Fruit fly (Drosophila melanogaster) whole organism, prepupa: ENCODE measurements around the gene CG33286.

Source experiments
- CG10631 ChIP-seq: fragments of 200-800 bp; sonication (Bioruptor generic); optimal IDR thresholded peaks from 2 replicates; lab custom pipeline; 2016; ENCODE audit warnings: missing biosample characterization, missing genetic modification characterization
- CG11762 ChIP-seq: fragments of 200-800 bp; sonication (Bioruptor generic); optimal IDR thresholded peaks from 3 replicates; lab custom pipeline; 2016; ENCODE audit warnings: missing biosample characterization, missing genetic modification characterization; ENCODE audit not compliant: insufficient read depth
- CG1621 ChIP-seq: fragments of 200-800 bp; sonication (Bioruptor generic); optimal IDR thresholded peaks from 3 replicates; lab custom pipeline; 2018; ENCODE audit warnings: missing biosample characterization, mild to moderate bottlenecking, missing genetic modification characterization
- CG16779 ChIP-seq: fragments of 200-800 bp; sonication (Bioruptor generic); optimal IDR thresholded peaks from 3 replicates; lab custom pipeline; 2017; ENCODE audit warnings: missing biosample characterization, mild to moderate bottlenecking, missing genetic modification characterization
- CG6854 ChIP-seq: fragments of 200-800 bp; sonication (Bioruptor generic); optimal IDR thresholded peaks from 2 replicates; lab custom pipeline; 2017; ENCODE audit warnings: missing biosample characterization, mild to moderate bottlenecking, missing genetic modification characterization
- CG8119 ChIP-seq: fragments of 200-800 bp; sonication (Bioruptor generic); IDR thresholded peaks from 3 replicates; pipeline ENCODE4 v1.3.6; 2022; ENCODE audit warnings: missing biosample characterization, missing genetic modification characterization
- CG9139 ChIP-seq: fragments of 200-800 bp; sonication (Bioruptor generic); optimal IDR thresholded peaks from 3 replicates; lab custom pipeline; 2017; ENCODE audit warnings: missing biosample characterization, mild to moderate bottlenecking, missing genetic modification characterization
- Hr38 ChIP-seq: sonication (Bioruptor generic); optimal IDR thresholded peaks from 2 replicates; lab custom pipeline; 2016; ENCODE audit warnings: missing biosample characterization, missing genetic modification characterization
- Lpt ChIP-seq: fragments of 200-800 bp; sonication (Bioruptor generic); optimal IDR thresholded peaks from 3 replicates; lab custom pipeline; 2016; ENCODE audit warnings: missing biosample characterization, missing genetic modification characterization
- Sox102F ChIP-seq: fragments of 200-800 bp; sonication (Bioruptor generic); optimal IDR thresholded peaks from 2 replicates; lab custom pipeline; 2016; ENCODE audit warnings: missing biosample characterization, mild to moderate bottlenecking, missing genetic modification characterization
- Sox14 ChIP-seq: fragments of 200-800 bp; sonication (Bioruptor generic); optimal IDR thresholded peaks from 3 replicates; lab custom pipeline; 2016; ENCODE audit warnings: missing biosample characterization, missing genetic modification characterization
- fd85E ChIP-seq: fragments of 200-800 bp; sonication (Bioruptor generic); optimal IDR thresholded peaks from 3 replicates; lab custom pipeline; 2016; ENCODE audit warnings: missing biosample characterization, missing genetic modification characterization
- topi ChIP-seq: fragments of 200-800 bp; sonication (Bioruptor generic); optimal IDR thresholded peaks from 3 replicates; lab custom pipeline; 2016; ENCODE audit warnings: missing biosample characterization, missing genetic modification characterization
- vri ChIP-seq: fragments of 200-800 bp; sonication (Bioruptor generic); optimal IDR thresholded peaks from 3 replicates; lab custom pipeline; 2016; ENCODE audit warnings: missing biosample characterization, mild to moderate bottlenecking, missing genetic modification characterization

dm6 chr3L:20930059-20930785 lies 44.3 kb downstream of the CG33286 start:
- peak; percentile 62 for TF ChIP-seq Lpt (GFP tag; lab: Kevin White, UChicago)
- TF ChIP-seq CG1621: peak; percentile 32
- TF ChIP-seq topi: peak; percentile 36
- peak; percentile 61 for TF ChIP-seq CG9139 (GFP tag; lab: Kevin White, UChicago)
- peak; percentile 26 for TF ChIP-seq fd85E (GFP tag; lab: Kevin White, UChicago)
- TF ChIP-seq CG16779: peak; percentile 57
- peak; percentile 61 for TF ChIP-seq CG11762 (GFP tag; lab: Kevin White, UChicago)
- no peak for TF ChIP-seq CG6854
- TF ChIP-seq vri (GFP tag; lab: Kevin White, UChicago): no peak
- TF ChIP-seq Sox102F (GFP tag; lab: Kevin White, UChicago): peak; percentile 36
- peak; percentile 69 for TF ChIP-seq CG10631 (GFP tag; lab: Kevin White, UChicago)
- peak; percentile 30 for TF ChIP-seq Sox14 (GFP tag; lab: Kevin White, UChicago)
- no peak for TF ChIP-seq Hr38 (GFP tag; lab: Kevin White, UChicago)
- TF ChIP-seq CG8119 (GFP tag; lab: Robert Waterston, UW): peak; percentile 84
